Fruit fly (Drosophila melanogaster): ENCODE measurements around the gene REG.

- TF ChIP-seq CG7045 (GFP tag; optimal IDR thresholded peaks at IDR 0.05), result no peak
- TF ChIP-seq CG12768 (GFP tag; optimal IDR thresholded peaks at IDR 0.05), result no peak
- TF ChIP-seq toe (GFP tag; optimal IDR thresholded peaks at IDR 0.05), result no peak
- TF ChIP-seq pad (GFP tag; optimal IDR thresholded peaks at IDR 0.05), result no peak
- no peak for TF ChIP-seq kay (GFP tag; ENCODE audit: borderline replicate concordance)
Observed at dm6 chrX:13232406-13233195, 20.5 kb downstream of the REG start.
